Worm (Caenorhabditis elegans): ENCODE data around the gene C49G7.13.

ce11 chrV:4007927-4008326 is 28.0 kb upstream of the C49G7.13 start, which contains the start of gene srh-7:
- TF ChIP-seq ama-1 (optimal IDR thresholded peaks at IDR 0.05), result no peak
- TF ChIP-seq ceh-36 (tag; optimal IDR thresholded peaks at IDR 0.05), result no peak
- no peak for TF ChIP-seq ceh-13 (GFP tag; optimal IDR thresholded peaks at IDR 0.05)
- no peak for TF ChIP-seq flt-1 (GFP tag; IDR thresholded peaks at IDR 0.05)
- TF ChIP-seq tbx-37 (GFP tag; conservative IDR thresholded peaks at IDR 0.05), result no peak
- no peak for TF ChIP-seq scrt-1 (GFP tag; IDR thresholded peaks at IDR 0.05)
- no peak for TF ChIP-seq sea-1 (GFP tag; conservative IDR thresholded peaks at IDR 0.05)
- no peak for TF ChIP-seq B0310.2 (tag; optimal IDR thresholded peaks at IDR 0.05)
- no peak for TF ChIP-seq ets-7 (tag; optimal IDR thresholded peaks at IDR 0.05)
- no peak for TF ChIP-seq tra-4 (tag; optimal IDR thresholded peaks at IDR 0.05)
